Worm (Caenorhabditis elegans) whole organism, L2 larva: ENCODE data around the gene Y37E11AM.2.

Experiments
- ama-1 ChIP-seq: fragments of 150-350 bp; optimal IDR thresholded peaks from 2 replicates; lab custom pipeline; 2018; ENCODE audit warnings: inconsistent platforms
- egl-27 ChIP-seq: sonication (generic microtip); optimal IDR thresholded peaks from 3 replicates; lab custom pipeline; 2017; ENCODE audit warnings: missing biosample characterization, missing genetic modification reagents, missing genetic modification characterization
- fos-1 ChIP-seq: fragments of 150-350 bp; optimal IDR thresholded peaks from 2 replicates; lab custom pipeline; 2014; ENCODE audit warnings: missing biosample characterization, missing genetic modification characterization
- lsy-2 ChIP-seq, 2 experiments: fragments of 150-350 bp in 1 of 2; sonication (generic microtip) in 1 of 2; optimal IDR thresholded peaks; 2 replicates each; lab custom pipeline; 2014 to 2017; ENCODE audit warnings: missing biosample characterization in 2 of 2, missing genetic modification characterization in 2 of 2
- mbf-1 ChIP-seq: sonication (generic microtip); optimal IDR thresholded peaks from 2 replicates; lab custom pipeline; 2017; ENCODE audit warnings: missing biosample characterization, missing genetic modification characterization
- nhr-25 ChIP-seq: fragments of 150-350 bp; sonication (generic microtip); optimal IDR thresholded peaks from 3 replicates; lab custom pipeline; 2014; ENCODE audit warnings: missing biosample characterization, missing genetic modification characterization
- skn-1 ChIP-seq: sonication (generic microtip); optimal IDR thresholded peaks from 2 replicates; lab custom pipeline; 2017; ENCODE audit warnings: missing biosample characterization, missing genetic modification characterization
- snpc-4 ChIP-seq: fragments of 150-350 bp; optimal IDR thresholded peaks from 2 replicates; lab custom pipeline; 2014; ENCODE audit warnings: missing biosample characterization, missing genetic modification characterization
- unc-62 ChIP-seq: fragments of 150-350 bp; optimal IDR thresholded peaks from 2 replicates; lab custom pipeline; 2014; ENCODE audit warnings: missing biosample characterization, missing genetic modification reagents, missing genetic modification characterization
- zag-1 ChIP-seq: fragments of 150-350 bp; optimal IDR thresholded peaks from 2 replicates; lab custom pipeline; 2014; ENCODE audit warnings: missing biosample characterization, missing genetic modification characterization

- TF ChIP-seq unc-62 (GFP tag; lab: Kevin White, UChicago): no peak
- TF ChIP-seq fos-1 (tag; lab: Kevin White, UChicago): no peak
- TF ChIP-seq skn-1 (tag; lab: Kevin White, UChicago): no peak
- no peak for TF ChIP-seq ama-1 (lab: Kevin White, UChicago)
- no peak for TF ChIP-seq snpc-4 (tag; lab: Kevin White, UChicago)
- no peak for TF ChIP-seq egl-27 (tag; lab: Kevin White, UChicago)
- no peak for TF ChIP-seq lsy-2 (tag; optimal IDR thresholded peaks at IDR 0.05; lab: Kevin White, UChicago)
- no peak for TF ChIP-seq zag-1 (tag; lab: Kevin White, UChicago)
- no peak for TF ChIP-seq mbf-1 (tag; lab: Kevin White, UChicago)
- TF ChIP-seq nhr-25 (tag; lab: Kevin White, UChicago): no peak
Observed at ce11 chrIV:3710737-3711136, 14.5 kb downstream of the Y37E11AM.2 start.
